Fruit fly (Drosophila melanogaster) whole organism, embryonic: ENCODE results near the gene CG16779.

Source experiments
- Awh ChIP-seq: fragments of 200-800 bp; sonication (Bioruptor generic); IDR thresholded peaks from 2 replicates; pipeline ENCODE4, ENCODE4 v1.3.6; 2022; ENCODE audit warnings: missing biosample characterization, missing genetic modification characterization
- CG10147 ChIP-seq: fragments of 200-800 bp; sonication (Bioruptor generic); optimal IDR thresholded peaks from 2 replicates; lab custom pipeline; 2019; ENCODE audit warnings: missing biosample characterization, mild to moderate bottlenecking, missing genetic modification characterization, moderate library complexity
- CG10366 ChIP-seq: fragments of 200-800 bp; sonication (Bioruptor generic); IDR thresholded peaks from 2 replicates; pipeline ENCODE4 v1.3.6; 2022; ENCODE audit warnings: missing biosample characterization, missing genetic modification characterization
- CG10565 ChIP-seq: fragments of 200-800 bp; sonication (Bioruptor generic); optimal IDR thresholded peaks from 3 replicates; lab custom pipeline; 2016; ENCODE audit warnings: missing biosample characterization, mild to moderate bottlenecking, missing genetic modification characterization
- CG12071 ChIP-seq: fragments of 200-800 bp; sonication (Bioruptor generic); optimal IDR thresholded peaks from 3 replicates; lab custom pipeline; 2018; ENCODE audit warnings: missing biosample characterization, mild to moderate bottlenecking, missing genetic modification characterization
- CG14667 ChIP-seq: fragments of 200-800 bp; sonication (Bioruptor generic); IDR thresholded peaks from 2 replicates; pipeline ENCODE4 v1.3.6; 2022; ENCODE audit warnings: missing biosample characterization, missing genetic modification characterization
- CG14710 ChIP-seq: fragments of 200-800 bp; sonication (Bioruptor generic); optimal IDR thresholded peaks from 3 replicates; lab custom pipeline; 2019; ENCODE audit warnings: missing biosample characterization, mild to moderate bottlenecking, missing genetic modification characterization, moderate library complexity
- CG1529 ChIP-seq: fragments of 200-800 bp; sonication (Bioruptor generic); optimal IDR thresholded peaks from 3 replicates; lab custom pipeline; 2018; ENCODE audit warnings: missing biosample characterization, missing genetic modification characterization
- CG15601 ChIP-seq: fragments of 200-800 bp; sonication (Bioruptor generic); optimal IDR thresholded peaks from 3 replicates; lab custom pipeline; 2019; ENCODE audit warnings: missing biosample characterization, mild to moderate bottlenecking, missing genetic modification characterization, moderate library complexity
- CG1603 ChIP-seq: fragments of 200-800 bp; sonication (Bioruptor generic); optimal IDR thresholded peaks from 2 replicates; lab custom pipeline; 2019; ENCODE audit warnings: missing biosample characterization, mild to moderate bottlenecking, missing genetic modification characterization, moderate library complexity
- CG16863 ChIP-seq: fragments of 200-800 bp; sonication (Bioruptor generic); optimal IDR thresholded peaks from 3 replicates; lab custom pipeline; 2016; ENCODE audit warnings: missing biosample characterization, missing genetic modification characterization
- CG18619 ChIP-seq: fragments of 200-800 bp; sonication (Bioruptor generic); optimal IDR thresholded peaks from 3 replicates; lab custom pipeline; 2017; ENCODE audit warnings: missing biosample characterization, mild to moderate bottlenecking, missing genetic modification characterization
- CG3995 ChIP-seq: fragments of 200-800 bp; sonication (Bioruptor generic); optimal IDR thresholded peaks from 3 replicates; lab custom pipeline; 2016; ENCODE audit warnings: missing biosample characterization, missing genetic modification characterization
- CG5953 ChIP-seq: fragments of 200-800 bp; sonication (Bioruptor generic); IDR thresholded peaks from 2 replicates; pipeline ENCODE4 v1.3.6; 2022; ENCODE audit warnings: missing biosample characterization, missing genetic modification characterization
- CG6654 ChIP-seq: fragments of 200-800 bp; sonication (Bioruptor generic); optimal IDR thresholded peaks from 2 replicates; lab custom pipeline; 2017; ENCODE audit warnings: missing biosample characterization, mild to moderate bottlenecking, missing genetic modification characterization
- CG6791 ChIP-seq: fragments of 200-800 bp; sonication (Bioruptor generic); IDR thresholded peaks from 3 replicates; pipeline ENCODE4 v1.3.6; 2022; ENCODE audit warnings: missing biosample characterization, missing genetic modification characterization; ENCODE audit not compliant: partially characterized antibody
- CG7745 ChIP-seq: fragments of 200-800 bp; sonication (Bioruptor generic); optimal IDR thresholded peaks from 2 replicates; lab custom pipeline; 2018; ENCODE audit warnings: missing biosample characterization, mild to moderate bottlenecking, missing genetic modification characterization, moderate library complexity
- CG9876 ChIP-seq: fragments of 200-800 bp; sonication (Bioruptor generic); optimal IDR thresholded peaks from 2 replicates; lab custom pipeline; 2016; ENCODE audit warnings: missing biosample characterization, missing genetic modification characterization
- Dref ChIP-seq: fragments of 200-800 bp; sonication (Bioruptor generic); IDR thresholded peaks from 2 replicates; pipeline ENCODE4 v1.3.6; 2022; ENCODE audit warnings: missing biosample characterization, missing genetic modification characterization
- Ets97D ChIP-seq: fragments of 200-800 bp; sonication (Bioruptor generic); optimal IDR thresholded peaks from 3 replicates; lab custom pipeline; 2016; ENCODE audit warnings: missing biosample characterization, missing genetic modification characterization
- Fer1 ChIP-seq: fragments of 200-800 bp; sonication (Bioruptor generic); optimal IDR thresholded peaks from 2 replicates; lab custom pipeline; 2017; ENCODE audit warnings: missing biosample characterization, mild to moderate bottlenecking, missing genetic modification characterization
- Hand ChIP-seq: fragments of 200-800 bp; sonication (Bioruptor generic); optimal IDR thresholded peaks from 2 replicates; lab custom pipeline; 2017; ENCODE audit warnings: mild to moderate bottlenecking, missing biosample characterization, missing genetic modification reagents, missing genetic modification characterization
- HmgZ ChIP-seq: fragments of 200-800 bp; sonication (Bioruptor generic); optimal IDR thresholded peaks from 2 replicates; lab custom pipeline; 2018; ENCODE audit warnings: missing biosample characterization, mild to moderate bottlenecking, missing genetic modification characterization
- NC2β ChIP-seq: fragments of 200-800 bp; sonication (Bioruptor generic); optimal IDR thresholded peaks from 2 replicates; lab custom pipeline; 2016; ENCODE audit warnings: missing biosample characterization, missing genetic modification characterization
- Oaz ChIP-seq: fragments of 200-800 bp; sonication (Bioruptor generic); IDR thresholded peaks from 2 replicates; pipeline ENCODE4 v1.3.6; 2022; ENCODE audit warnings: missing biosample characterization, missing genetic modification characterization
- Pdp1 ChIP-seq, 2 experiments: fragments of 200-800 bp; sonication (Bioruptor generic); optimal IDR thresholded peaks; 3 replicates each; lab custom pipeline; 2016; ENCODE audit warnings: missing biosample characterization in 2 of 2, missing genetic modification characterization in 2 of 2, mild to moderate bottlenecking in 1 of 2, moderate library complexity in 1 of 2
- TFAM ChIP-seq: fragments of 200-800 bp; sonication (Bioruptor generic); optimal IDR thresholded peaks from 2 replicates; lab custom pipeline; 2017; ENCODE audit warnings: missing biosample characterization, missing genetic modification characterization, inconsistent platforms
- Usf ChIP-seq: fragments of 200-800 bp; sonication (Bioruptor generic); optimal IDR thresholded peaks from 2 replicates; lab custom pipeline; 2017; ENCODE audit warnings: missing genotype, missing biosample characterization, missing genetic modification characterization
- abd-A ChIP-seq: fragments of 200-800 bp; sonication (Bioruptor generic); optimal IDR thresholded peaks from 3 replicates; lab custom pipeline; 2019; ENCODE audit warnings: missing biosample characterization, mild to moderate bottlenecking, missing genetic modification characterization, moderate library complexity
- amos ChIP-seq: fragments of 200-800 bp; sonication (Bioruptor generic); IDR thresholded peaks from 2 replicates; pipeline ENCODE4 v1.3.6; 2022; ENCODE audit warnings: missing biosample characterization, missing genetic modification characterization; ENCODE audit not compliant: partially characterized antibody
- ara ChIP-seq: fragments of 200-800 bp; sonication (Bioruptor generic); IDR thresholded peaks from 2 replicates; pipeline ENCODE4 v1.3.6; 2022; ENCODE audit warnings: missing biosample characterization, missing genetic modification characterization
- hth ChIP-seq: fragments of >200 bp; optimal IDR thresholded peaks from 2 replicates; lab custom pipeline; 2017; ENCODE audit warnings: inconsistent platforms
- insv ChIP-seq, 2 experiments: fragments of 200-800 bp; sonication (Bioruptor generic); optimal IDR thresholded peaks; 3 replicates each; lab custom pipeline; 2016 to 2018; ENCODE audit warnings: missing biosample characterization in 2 of 2, missing genetic modification characterization in 2 of 2
- knrl ChIP-seq: fragments of 200-800 bp; sonication (Bioruptor generic); IDR thresholded peaks from 3 replicates; pipeline ENCODE4 v1.3.6; 2022; ENCODE audit warnings: missing biosample characterization, missing genetic modification characterization; ENCODE audit not compliant: partially characterized antibody
- lilli ChIP-seq: fragments of 200-800 bp; sonication (Bioruptor generic); optimal IDR thresholded peaks from 3 replicates; lab custom pipeline; 2016; ENCODE audit warnings: missing biosample characterization, missing genetic modification characterization
- nerfin-2 ChIP-seq: fragments of 200-800 bp; sonication (Bioruptor generic); IDR thresholded peaks from 2 replicates; pipeline ENCODE4 v1.3.6; 2022; ENCODE audit warnings: missing biosample characterization, missing genetic modification characterization; ENCODE audit not compliant: partially characterized antibody
- nom ChIP-seq: fragments of 200-800 bp; sonication (Bioruptor generic); optimal IDR thresholded peaks from 2 replicates; lab custom pipeline; 2017; ENCODE audit warnings: missing biosample characterization, missing genetic modification characterization, mild to moderate bottlenecking, moderate library complexity, missing genetic modification reagents
- peb ChIP-seq: fragments of 200-800 bp; sonication (Bioruptor generic); IDR thresholded peaks from 2 replicates; pipeline ENCODE4 v1.3.6; 2022; ENCODE audit warnings: missing biosample characterization, missing genetic modification characterization
- pho ChIP-seq: fragments of 200-800 bp; sonication (Bioruptor generic); optimal IDR thresholded peaks from 2 replicates; lab custom pipeline; 2016; ENCODE audit warnings: missing biosample characterization, missing genetic modification characterization
- pnt ChIP-seq: fragments of 200-800 bp; sonication (Bioruptor generic); optimal IDR thresholded peaks from 3 replicates; lab custom pipeline; 2016; ENCODE audit warnings: missing biosample characterization, missing genetic modification characterization
- pum ChIP-seq: fragments of 200-800 bp; sonication (Bioruptor generic); optimal IDR thresholded peaks from 2 replicates; lab custom pipeline; 2016; ENCODE audit warnings: missing biosample characterization, missing genetic modification characterization
- schlank ChIP-seq: fragments of 200-800 bp; sonication (Bioruptor generic); optimal IDR thresholded peaks from 2 replicates; lab custom pipeline; 2018; ENCODE audit warnings: missing biosample characterization, mild to moderate bottlenecking, missing genetic modification characterization
- sug ChIP-seq: fragments of 200-800 bp; optimal IDR thresholded peaks from 2 replicates; lab custom pipeline; 2019; ENCODE audit warnings: missing biosample characterization, mild to moderate bottlenecking, missing genetic modification characterization, moderate library complexity
- tap ChIP-seq: fragments of 200-800 bp; optimal IDR thresholded peaks from 3 replicates; lab custom pipeline; 2019; ENCODE audit warnings: missing biosample characterization, mild to moderate bottlenecking, missing genetic modification characterization, moderate library complexity
- twi ChIP-seq: fragments of 200-800 bp; optimal IDR thresholded peaks from 2 replicates; lab custom pipeline; 2019; ENCODE audit warnings: missing biosample characterization, mild to moderate bottlenecking, missing genetic modification characterization, moderate library complexity
- vnd ChIP-seq: fragments of 200-800 bp; sonication (Bioruptor generic); IDR thresholded peaks from 3 replicates; pipeline ENCODE4 v1.3.6; 2022; ENCODE audit warnings: missing biosample characterization, missing genetic modification characterization; ENCODE audit not compliant: partially characterized antibody
- wek ChIP-seq: fragments of 200-800 bp; sonication (Bioruptor generic); optimal IDR thresholded peaks from 3 replicates; lab custom pipeline; 2018; ENCODE audit warnings: missing biosample characterization, mild to moderate bottlenecking, missing genetic modification characterization, moderate library complexity
- z ChIP-seq: fragments of 200-800 bp; sonication (Bioruptor generic); IDR thresholded peaks from 3 replicates; pipeline ENCODE4 v1.3.6; 2022; ENCODE audit warnings: missing biosample characterization, missing genetic modification characterization
- zen2 ChIP-seq: fragments of 200-800 bp; sonication (Bioruptor generic); IDR thresholded peaks from 3 replicates; pipeline ENCODE4 v1.3.6; 2022; ENCODE audit warnings: missing biosample characterization, missing genetic modification characterization; ENCODE audit not compliant: partially characterized antibody

CG16779 gene

DNA sequence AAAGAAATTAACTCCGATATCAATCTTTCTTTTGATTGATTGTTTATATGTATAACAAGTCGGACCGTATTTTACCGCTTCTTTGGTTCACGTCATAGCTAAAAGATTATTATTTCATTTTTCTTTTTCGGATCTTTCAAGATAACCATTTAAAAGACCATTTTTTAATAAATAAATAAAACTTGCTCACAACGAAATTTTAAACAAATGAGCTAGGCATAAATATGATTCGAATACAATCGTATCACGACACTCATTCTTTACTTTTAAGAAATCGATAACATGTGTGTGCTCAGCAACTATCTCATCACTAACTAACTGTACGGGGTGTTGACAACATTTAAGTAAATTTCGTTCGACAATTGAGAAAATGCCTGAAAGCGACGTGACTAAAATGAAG, 10.9 kb upstream of the CG16779 start, which contains the start of gene CG8149 (continued):
- peak; percentile 41 for TF ChIP-seq sug (tag; lab: Kevin White, UChicago)
- no peak for TF ChIP-seq abd-A (tag; lab: Kevin White, UChicago)
- TF ChIP-seq Pdp1 (GFP tag; optimal IDR thresholded peaks at IDR 0.05; lab: Kevin White, UChicago) = peak in 1 of 2 experiments; percentile 37
- peak; percentile 82 for TF ChIP-seq Dref (GFP tag; lab: Robert Waterston, UW)
- TF ChIP-seq CG10147 = peak; percentile 33
- peak; percentile 93 for TF ChIP-seq CG6791 (GFP tag; lab: Robert Waterston, UW)
- TF ChIP-seq vnd (GFP tag; lab: Robert Waterston, UW) = peak; percentile 93
- TF ChIP-seq Hand (GFP tag; lab: Kevin White, UChicago) = no peak
- TF ChIP-seq knrl = peak; percentile 98
- peak; percentile 86 for TF ChIP-seq CG14710 (tag; lab: Kevin White, UChicago)
- no peak for TF ChIP-seq TFAM (GFP tag; lab: Kevin White, UChicago)
- peak; percentile 25 for TF ChIP-seq Fer1 (GFP tag; lab: Kevin White, UChicago)
- TF ChIP-seq CG9876 (GFP tag; lab: Kevin White, UChicago) = no peak
- peak; percentile 83 for TF ChIP-seq nerfin-2 (GFP tag; lab: Robert Waterston, UW)
- peak; percentile 54 for TF ChIP-seq CG15601 (tag; lab: Kevin White, UChicago)
- no peak for TF ChIP-seq Awh (GFP tag; lab: Robert Waterston, UW)
- TF ChIP-seq pho = no peak
- TF ChIP-seq CG7745 (tag; lab: Kevin White, UChicago) = peak; percentile 19
- TF ChIP-seq Ets97D = peak; percentile 66
- peak; percentile 35 for TF ChIP-seq CG1603
- no peak for TF ChIP-seq schlank (tag; lab: Kevin White, UChicago)
- TF ChIP-seq CG10565 = no peak
- TF ChIP-seq NC2β = no peak
- TF ChIP-seq, all 482 proteins: peak for 120

DNA sequence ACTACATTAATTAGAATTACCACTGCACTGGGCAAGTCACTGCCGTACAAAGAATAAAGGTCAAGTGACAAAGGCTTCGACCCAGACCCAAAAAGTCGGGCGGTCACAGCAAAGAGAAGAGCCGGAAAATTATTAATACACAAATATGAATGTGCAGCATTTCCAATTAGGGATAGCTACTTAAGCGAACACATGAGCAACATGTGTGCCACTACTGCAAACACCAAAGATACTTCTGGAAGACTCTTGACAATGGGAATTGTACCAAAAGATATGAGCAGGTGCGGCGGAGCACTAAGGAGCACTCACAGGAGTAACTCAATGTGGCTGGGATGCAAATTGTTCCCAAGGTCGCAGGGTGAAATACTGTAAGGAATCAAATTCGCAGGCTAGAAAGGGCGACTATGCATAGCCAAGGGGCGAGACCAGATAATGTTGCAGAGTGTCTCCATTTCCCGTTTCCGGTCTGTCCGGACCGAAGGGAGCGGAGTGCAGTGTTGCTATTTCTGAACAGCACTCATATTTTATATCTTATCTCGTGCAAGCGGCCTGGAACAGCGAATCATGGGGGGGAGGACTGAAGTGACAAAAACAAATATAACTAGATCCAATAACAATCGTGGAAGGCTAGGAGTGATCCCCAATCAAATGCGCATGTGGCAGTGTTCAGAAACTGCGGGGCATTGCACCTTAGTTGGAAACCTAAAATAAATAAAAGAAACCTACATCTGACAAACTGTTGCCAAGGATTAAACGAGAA, 10.0 kb upstream of the CG16779 start:
- TF ChIP-seq peb (GFP tag; lab: Robert Waterston, UW) = no peak
- TF ChIP-seq tap (tag; lab: Kevin White, UChicago) = no peak
- TF ChIP-seq CG5953 = no peak
- peak; percentile 16 for TF ChIP-seq nom (GFP tag; lab: Kevin White, UChicago)
- TF ChIP-seq HmgZ (tag; lab: Kevin White, UChicago) = no peak
- no peak for TF ChIP-seq CG16863
- no peak for TF ChIP-seq CG18619 (GFP tag; lab: Kevin White, UChicago)
- TF ChIP-seq insv (GFP tag; optimal IDR thresholded peaks at IDR 0.05; lab: Kevin White, UChicago) = peak in 1 of 2 experiments; percentile 37
- peak; percentile 99 for TF ChIP-seq twi (tag; lab: Kevin White, UChicago)
- TF ChIP-seq zen2 = no peak
- no peak for TF ChIP-seq CG12071 (GFP tag; lab: Kevin White, UChicago)
- TF ChIP-seq pum = no peak
- TF ChIP-seq lilli (GFP tag; lab: Kevin White, UChicago) = no peak
- TF ChIP-seq pnt (GFP tag; lab: Kevin White, UChicago) = no peak
- 0 out of 2 replicates have a peak, but pooled peaks have one; percentile 38 for TF ChIP-seq ara (GFP tag; lab: Robert Waterston, UW)
- TF ChIP-seq amos (GFP tag; lab: Robert Waterston, UW) = no peak
- 0 out of 3 replicates have a peak, but pooled peaks have one; percentile 20 for TF ChIP-seq z (GFP tag; lab: Robert Waterston, UW)
- no peak for TF ChIP-seq CG6654
- TF ChIP-seq Oaz (GFP tag; lab: Robert Waterston, UW) = no peak
- TF ChIP-seq CG1603 = peak; percentile 11
- TF ChIP-seq wek (GFP tag; lab: Kevin White, UChicago) = peak; percentile 15
- TF ChIP-seq Usf (GFP tag; lab: Kevin White, UChicago) = no peak
- no peak for TF ChIP-seq CG10366 (GFP tag; lab: Robert Waterston, UW)
- no peak for TF ChIP-seq CG3995 (GFP tag; lab: Kevin White, UChicago)
- no peak for TF ChIP-seq CG14667 (GFP tag; lab: Robert Waterston, UW)
- no peak for TF ChIP-seq hth (lab: Kevin White, UChicago)
- no peak for TF ChIP-seq CG1529 (GFP tag; lab: Kevin White, UChicago)
